Worm (Caenorhabditis elegans) whole organism, late embryonic: Measurements from ENCODE around the gene dro-1.

Experiments used
- ama-1 ChIP-seq: fragments of 150-350 bp; optimal IDR thresholded peaks from 2 replicates; lab custom pipeline; 2014
- ets-4 ChIP-seq: sonication (generic microtip); optimal IDR thresholded peaks from 2 replicates; lab custom pipeline; 2016; ENCODE audit warnings: missing genetic modification characterization, missing compliant biosample characterization
- lim-6 ChIP-seq: sonication (generic microtip); optimal IDR thresholded peaks from 2 replicates; lab custom pipeline; 2016; ENCODE audit warnings: missing genetic modification characterization, missing compliant biosample characterization
- pax-1 ChIP-seq: fragments of 150-350 bp; optimal IDR thresholded peaks from 2 replicates; lab custom pipeline; 2014; ENCODE audit warnings: missing biosample characterization, missing genetic modification characterization
- pqm-1 ChIP-seq: sonication (generic microtip); optimal IDR thresholded peaks from 2 replicates; lab custom pipeline; 2016; ENCODE audit warnings: missing genetic modification characterization, missing compliant biosample characterization
- tbx-2 ChIP-seq: sonication (generic microtip); optimal IDR thresholded peaks from 2 replicates; lab custom pipeline; 2016; ENCODE audit warnings: missing genetic modification characterization, missing compliant biosample characterization
- unc-55 ChIP-seq: sonication (generic microtip); optimal IDR thresholded peaks from 2 replicates; lab custom pipeline; 2017; ENCODE audit warnings: missing biosample characterization, missing genetic modification reagents, missing genetic modification characterization

DNA sequence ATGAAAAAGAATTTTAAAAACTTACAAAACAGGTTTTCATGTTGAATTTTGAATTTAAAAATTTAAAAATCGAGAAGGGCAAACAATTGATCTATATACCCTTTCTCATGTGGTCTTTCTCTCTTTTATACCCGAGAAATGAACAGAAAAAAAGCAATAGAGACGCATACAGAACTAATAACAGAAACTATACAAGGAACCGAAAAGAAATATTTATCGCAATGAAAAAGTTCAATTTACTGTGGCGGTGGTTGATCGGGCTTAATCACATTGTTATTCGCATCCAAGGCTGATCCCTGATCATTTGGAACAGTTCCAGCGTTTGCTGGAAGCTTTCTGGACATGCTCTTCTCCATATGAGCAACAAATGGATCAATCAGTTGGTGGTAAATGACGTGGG is 35.8 kb downstream of the dro-1 start, which contains the start of gene T03F6.10:
- no peak for TF ChIP-seq unc-55
- no peak for TF ChIP-seq lim-6 (tag; lab: Kevin White, UChicago)
- TF ChIP-seq pqm-1 (tag; lab: Kevin White, UChicago) = no peak
- no peak for TF ChIP-seq tbx-2 (tag; lab: Kevin White, UChicago)
- no peak for TF ChIP-seq pax-1 (tag; lab: Kevin White, UChicago)
- no peak for TF ChIP-seq ama-1
- no peak for TF ChIP-seq ets-4 (tag; lab: Kevin White, UChicago)
